Fruit fly (Drosophila melanogaster): ENCODE data around the gene SKIP.

SKIP gene

DNA sequence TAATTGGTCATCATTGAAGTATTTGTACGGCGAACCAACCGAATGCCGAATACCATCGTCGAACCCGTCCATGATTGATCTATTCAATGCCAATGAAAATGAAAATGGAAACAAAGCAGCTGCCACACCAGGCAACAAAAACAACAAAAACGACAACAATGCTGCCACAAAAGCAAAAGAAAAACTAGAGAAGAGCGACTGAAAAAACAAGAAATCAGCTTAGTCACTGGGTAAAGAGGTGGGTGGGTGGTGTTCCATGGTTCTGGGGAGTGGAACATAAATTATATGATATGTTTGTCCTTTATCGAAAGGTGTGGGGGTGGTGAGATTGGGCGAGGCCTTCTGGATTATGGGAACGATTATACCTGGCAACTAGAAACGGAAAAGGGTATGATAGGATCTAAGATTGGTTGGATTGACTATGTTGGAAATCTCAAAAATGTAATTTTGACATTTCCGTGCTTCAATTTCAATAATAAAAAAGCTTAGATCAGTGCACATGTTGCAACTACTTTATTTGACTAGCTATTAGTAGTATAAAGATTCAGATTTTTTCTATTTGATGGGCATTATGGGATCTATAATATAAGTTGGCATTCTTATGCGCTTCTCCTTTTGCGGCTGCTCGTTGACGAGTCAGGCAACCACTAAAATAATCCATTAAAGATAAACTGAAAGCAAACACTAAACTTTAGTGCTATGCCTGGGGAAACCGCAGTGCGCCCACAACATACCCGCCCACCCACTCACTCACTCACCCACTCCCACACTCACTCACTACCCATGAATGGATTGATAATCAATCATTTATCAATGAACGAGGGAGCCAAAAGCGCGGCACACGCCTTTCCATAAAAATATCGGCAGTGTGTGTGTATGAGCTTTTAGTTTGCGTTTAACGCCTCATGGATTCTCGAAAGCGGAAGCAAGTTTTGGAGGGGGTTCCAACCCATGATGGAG lies 39.1 kb downstream of the SKIP start:
- no peak for TF ChIP-seq cnc (optimal IDR thresholded peaks at IDR 0.05)
- TF ChIP-seq Hr96 (GFP tag; optimal IDR thresholded peaks at IDR 0.05) = no peak
- peak; percentile 2 for TF ChIP-seq cic (GFP tag; optimal IDR thresholded peaks at IDR 0.05)
- TF ChIP-seq Crg-1 (GFP tag; optimal IDR thresholded peaks at IDR 0.05) = no peak

DNA sequence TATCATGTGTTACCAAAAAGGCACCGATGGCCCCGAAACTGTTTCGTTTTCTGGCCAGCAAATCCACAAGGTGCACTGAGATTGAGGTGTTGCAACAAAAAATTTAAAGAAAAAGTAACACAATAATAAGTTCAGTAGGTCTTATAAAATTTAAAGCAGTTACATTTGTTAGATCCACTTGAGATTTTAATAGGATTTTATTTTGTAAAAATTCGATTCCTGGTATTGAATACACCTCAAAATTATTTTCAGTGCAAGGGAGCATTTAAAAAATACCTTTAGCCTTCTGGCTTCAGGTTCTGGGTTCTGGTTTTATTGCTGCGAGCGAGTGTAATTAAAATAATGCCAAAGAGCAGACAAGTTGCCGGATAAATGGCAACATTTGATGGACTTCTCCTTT lies 42.1 kb downstream of the SKIP start:
- no peak for TF ChIP-seq CG7101 (tag; optimal IDR thresholded peaks at IDR 0.05)
- TF ChIP-seq CG12768 (GFP tag; optimal IDR thresholded peaks at IDR 0.05) = no peak
- TF ChIP-seq CG7045 (GFP tag; optimal IDR thresholded peaks at IDR 0.05) = no peak
- TF ChIP-seq CG33017 (tag; optimal IDR thresholded peaks at IDR 0.05) = no peak
- no peak for TF ChIP-seq Hr96 (GFP tag; optimal IDR thresholded peaks at IDR 0.05)
- no peak for TF ChIP-seq pad (GFP tag; optimal IDR thresholded peaks at IDR 0.05)
- no peak for TF ChIP-seq tj (GFP tag; optimal IDR thresholded peaks at IDR 0.05)
- no peak for TF ChIP-seq CG5204 (GFP tag; optimal IDR thresholded peaks at IDR 0.05)
- no peak for TF ChIP-seq Clk (GFP tag; optimal IDR thresholded peaks at IDR 0.05)
- no peak for TF ChIP-seq CG11617 (GFP tag; optimal IDR thresholded peaks at IDR 0.05)

DNA sequence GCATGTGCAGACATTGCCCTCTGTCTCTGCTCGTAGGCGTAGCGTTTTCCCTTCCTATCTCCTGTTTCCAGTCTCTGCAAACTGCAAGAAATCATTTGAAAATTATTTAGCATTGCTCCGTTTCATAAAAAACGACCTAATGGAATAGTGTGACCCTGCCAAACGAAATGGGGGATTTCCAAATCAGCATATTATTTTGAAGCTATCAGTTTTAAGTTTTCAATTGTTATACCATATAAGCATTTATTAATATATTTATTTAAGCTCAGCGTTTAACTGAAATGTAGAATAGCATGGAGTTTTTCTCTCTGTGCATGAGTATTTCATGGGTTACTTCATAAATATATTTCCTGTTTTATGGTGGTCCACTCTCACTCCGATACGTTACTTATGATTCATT lies 48.6 kb downstream of the SKIP start:
- TF ChIP-seq CG1620 (GFP tag; optimal IDR thresholded peaks at IDR 0.05) (no peak), CG5204 (GFP tag; optimal IDR thresholded peaks at IDR 0.05) (no peak), bab1 (GFP tag; optimal IDR thresholded peaks at IDR 0.05) (no peak), CG14711 (tag; optimal IDR thresholded peaks at IDR 0.05) (no peak), ovo (GFP tag; optimal IDR thresholded peaks at IDR 0.05) (no peak), tj (GFP tag; optimal IDR thresholded peaks at IDR 0.05) (no peak), Crg-1 (GFP tag; optimal IDR thresholded peaks at IDR 0.05) (no peak), Hr96 (GFP tag; optimal IDR thresholded peaks at IDR 0.05) (no peak), CG11617 (GFP tag; optimal IDR thresholded peaks at IDR 0.05) (no peak), CG33017 (tag; optimal IDR thresholded peaks at IDR 0.05) (no peak), Mnt (GFP tag; optimal IDR thresholded peaks at IDR 0.05) (no peak), CG12768 (GFP tag; optimal IDR thresholded peaks at IDR 0.05) (no peak)

DNA sequence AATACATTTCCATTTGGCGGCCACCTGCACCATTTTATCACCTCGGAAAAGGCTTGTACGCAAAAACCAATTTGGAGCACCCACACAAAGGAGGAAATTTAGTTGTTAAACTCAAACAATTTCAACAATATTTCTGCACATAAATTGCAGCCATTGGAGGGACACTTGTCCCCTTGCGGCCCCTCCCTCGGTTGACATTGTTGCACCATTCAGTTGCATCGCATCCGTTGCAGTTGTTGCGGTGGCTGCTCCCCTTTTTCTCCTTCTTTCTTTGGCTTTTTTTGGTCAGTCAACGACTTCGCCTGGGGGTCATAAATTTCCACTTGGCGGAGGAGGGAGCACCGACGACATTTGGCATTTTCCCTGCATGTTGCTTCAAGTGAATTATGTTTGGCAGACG lies 49.3 kb downstream of the SKIP start:
- TF ChIP-seq tj (GFP tag; optimal IDR thresholded peaks at IDR 0.05) (no peak), ovo (GFP tag; optimal IDR thresholded peaks at IDR 0.05) (no peak), CG12768 (GFP tag; optimal IDR thresholded peaks at IDR 0.05) (no peak), Hr96 (GFP tag; optimal IDR thresholded peaks at IDR 0.05) (no peak), CG7101 (tag; optimal IDR thresholded peaks at IDR 0.05) (no peak)

DNA sequence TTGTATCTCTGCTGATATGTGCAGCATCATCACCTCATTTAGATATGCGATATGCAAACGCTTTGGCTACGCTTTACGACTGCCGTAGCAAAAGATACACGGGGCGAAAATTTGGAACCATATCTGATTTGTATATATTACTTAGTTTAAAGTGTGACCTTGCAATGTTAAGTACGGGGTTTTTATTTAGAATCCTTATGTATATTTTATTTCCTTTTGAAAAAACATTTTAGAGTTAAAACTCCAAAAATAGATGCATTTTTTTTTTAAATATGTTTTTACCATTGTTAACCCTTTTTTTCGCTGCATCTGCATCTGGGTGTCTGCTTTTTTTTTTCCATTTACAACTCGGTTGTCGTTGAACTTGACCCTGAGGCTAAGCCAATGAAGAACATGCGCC lies 50.4 kb downstream of the SKIP start:
- peak; percentile 52 for TF ChIP-seq tj (GFP tag; optimal IDR thresholded peaks at IDR 0.05)
- TF ChIP-seq CG7045 (GFP tag; optimal IDR thresholded peaks at IDR 0.05) = no peak

DNA sequence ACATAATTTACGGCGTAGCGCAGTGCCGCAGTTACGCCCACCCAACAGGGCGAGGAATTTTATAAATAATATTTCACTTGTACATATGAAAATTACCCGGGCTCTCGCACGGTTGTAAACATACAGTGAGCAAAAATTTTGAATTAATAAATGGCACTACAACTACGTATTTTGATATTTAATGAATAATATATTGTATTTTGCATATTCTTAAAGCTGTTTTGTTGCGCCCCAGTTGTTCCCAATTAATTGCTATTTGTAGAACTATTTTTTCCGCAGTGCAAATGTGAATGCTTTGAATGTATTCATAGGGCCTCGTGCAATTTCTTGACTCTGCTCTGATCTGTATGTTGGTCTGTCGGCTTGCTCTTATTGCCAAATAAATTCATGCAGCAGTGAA lies 52.0 kb downstream of the SKIP start:
- TF ChIP-seq CG11617 (GFP tag; optimal IDR thresholded peaks at IDR 0.05) = no peak

DNA sequence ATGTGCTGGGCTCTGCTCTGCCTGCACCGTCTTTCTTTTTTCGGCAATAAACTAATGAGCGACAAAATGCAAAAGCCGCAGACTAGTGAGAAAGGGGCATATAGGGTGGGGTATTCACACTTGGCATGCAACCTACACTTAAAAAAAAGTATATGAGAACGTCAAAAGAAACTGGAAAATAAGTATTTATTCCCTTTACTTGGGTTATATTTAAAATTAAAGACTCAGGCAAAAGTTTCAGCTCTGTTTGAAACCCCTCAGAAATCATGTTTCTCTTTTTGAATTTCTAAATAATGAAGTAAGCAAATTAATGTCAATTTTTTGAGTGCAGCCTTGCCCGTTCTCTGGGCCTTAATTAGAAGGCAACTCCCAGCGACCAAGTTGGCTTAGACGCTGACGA lies 54.2 kb downstream of the SKIP start:
- no peak for TF ChIP-seq toe (GFP tag; optimal IDR thresholded peaks at IDR 0.05)
- TF ChIP-seq Crg-1 (GFP tag; optimal IDR thresholded peaks at IDR 0.05) = no peak
- TF ChIP-seq Hr96 (GFP tag; optimal IDR thresholded peaks at IDR 0.05) = no peak
- no peak for TF ChIP-seq Mnt (GFP tag; optimal IDR thresholded peaks at IDR 0.05)
- TF ChIP-seq CG14711 (tag; optimal IDR thresholded peaks at IDR 0.05) = no peak
- no peak for TF ChIP-seq pad (GFP tag; optimal IDR thresholded peaks at IDR 0.05)
- no peak for TF ChIP-seq CG12768 (GFP tag; optimal IDR thresholded peaks at IDR 0.05)
- no peak for TF ChIP-seq CG1620 (GFP tag; optimal IDR thresholded peaks at IDR 0.05)
- TF ChIP-seq kay (GFP tag; ENCODE audit: borderline replicate concordance) = no peak
- TF ChIP-seq Clk (GFP tag; optimal IDR thresholded peaks at IDR 0.05) = no peak
- no peak for TF ChIP-seq bab1 (GFP tag; optimal IDR thresholded peaks at IDR 0.05)
- no peak for TF ChIP-seq ovo (GFP tag; optimal IDR thresholded peaks at IDR 0.05)
- TF ChIP-seq CG33017 (tag; optimal IDR thresholded peaks at IDR 0.05) = no peak
- TF ChIP-seq CG5204 (GFP tag; optimal IDR thresholded peaks at IDR 0.05) = no peak
- no peak for TF ChIP-seq CG7045 (GFP tag; optimal IDR thresholded peaks at IDR 0.05)
- no peak for TF ChIP-seq tj (GFP tag; optimal IDR thresholded peaks at IDR 0.05)
- no peak for TF ChIP-seq cnc (optimal IDR thresholded peaks at IDR 0.05)

DNA sequence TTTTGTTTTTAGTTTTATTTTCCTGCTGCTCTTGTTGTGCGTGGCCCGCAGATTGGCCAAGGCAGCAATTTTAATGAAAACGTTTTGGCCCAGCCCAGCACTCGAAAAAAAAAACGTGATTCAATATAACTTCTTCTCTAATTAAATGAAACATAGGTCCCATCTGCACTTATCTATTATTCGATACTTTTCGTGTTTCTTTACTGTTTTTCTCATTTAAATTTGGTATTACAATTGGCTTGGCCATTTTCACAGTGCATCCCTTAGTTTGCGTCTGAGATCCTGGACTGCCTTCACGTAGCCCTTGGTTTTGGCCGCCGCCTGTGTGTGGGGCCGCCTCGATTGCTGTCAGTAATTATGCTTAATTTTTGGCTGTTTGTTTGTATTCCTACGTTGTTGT lies 59.9 kb downstream of the SKIP start:
- TF ChIP-seq CG12768 (GFP tag; optimal IDR thresholded peaks at IDR 0.05) (no peak), CG33017 (tag; optimal IDR thresholded peaks at IDR 0.05) (no peak), toe (GFP tag; optimal IDR thresholded peaks at IDR 0.05) (no peak), CG7045 (GFP tag; optimal IDR thresholded peaks at IDR 0.05) (no peak), pad (GFP tag; optimal IDR thresholded peaks at IDR 0.05) (no peak), CG11617 (GFP tag; optimal IDR thresholded peaks at IDR 0.05) (no peak)
